Fruit fly (Drosophila melanogaster): ENCODE results near the gene CG7453.

CG7453 gene

DNA sequence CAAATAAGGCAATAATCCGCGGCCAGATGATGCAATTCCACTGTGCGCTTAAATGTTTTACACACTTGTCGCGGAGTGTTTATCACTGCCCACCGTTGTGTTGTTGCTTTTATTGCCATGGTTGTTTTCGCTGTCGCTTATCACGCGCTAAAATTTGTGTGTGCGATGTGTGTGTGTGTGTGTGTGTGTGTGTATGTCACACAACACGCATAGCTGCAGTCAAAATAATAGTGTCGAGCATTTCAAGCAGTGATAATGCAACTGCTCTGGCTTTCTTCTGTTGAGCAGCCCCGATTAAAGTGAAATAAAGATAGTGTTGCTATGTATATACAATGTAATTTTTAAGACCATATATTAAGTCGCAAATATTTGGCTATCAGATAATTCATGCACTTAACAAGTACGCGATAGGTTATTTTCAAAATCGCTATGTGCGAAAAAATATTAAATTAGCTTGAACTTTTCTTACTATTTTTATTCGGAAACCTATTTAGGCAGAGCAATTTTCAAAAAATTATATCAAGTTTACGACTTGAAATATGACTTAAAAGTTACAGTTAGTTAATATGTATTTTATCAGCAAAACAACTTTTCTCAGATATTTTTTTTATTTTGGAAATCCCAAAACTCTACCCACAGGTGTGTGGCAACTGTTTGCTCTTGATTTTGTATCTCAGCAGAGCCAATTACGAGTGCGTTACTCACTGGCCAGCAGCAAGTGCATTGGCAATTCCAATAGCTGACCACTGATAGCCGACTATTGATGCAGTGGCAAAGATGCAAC lies 13.6 kb upstream of the CG7453 start (continued):
- TF ChIP-seq CG3847 (GFP tag; IDR thresholded peaks at IDR 0.05) (no peak), BtbVII (GFP tag; optimal IDR thresholded peaks at IDR 0.05) (no peak), CG12391 (tag; optimal IDR thresholded peaks at IDR 0.05) (peak; percentile 2), Ets97D (GFP tag; optimal IDR thresholded peaks at IDR 0.05) (no peak), CG17829 (tag; optimal IDR thresholded peaks at IDR 0.05) (no peak), CG43689 (GFP tag; IDR thresholded peaks at IDR 0.05) (no peak), CG12659 (GFP tag; optimal IDR thresholded peaks at IDR 0.05) (peak; percentile 60), ken (GFP tag; IDR thresholded peaks at IDR 0.05) (no peak), insv (GFP tag; optimal IDR thresholded peaks at IDR 0.05) (no peak), Pdp1 (GFP tag; optimal IDR thresholded peaks at IDR 0.05) (peak in 1 of 2 experiments; percentile 48), Dll (GFP tag; IDR thresholded peaks at IDR 0.05; ENCODE audit: partially characterized antibody) (no peak), Bteb2 (GFP tag; optimal IDR thresholded peaks at IDR 0.05) (peak; percentile 14), CG16815 (GFP tag; optimal IDR thresholded peaks at IDR 0.05) (peak; percentile 0), CG13287 (GFP tag; IDR thresholded peaks at IDR 0.05; ENCODE audit: partially characterized antibody) (no peak), pita (GFP tag; optimal IDR thresholded peaks at IDR 0.05) (no peak), chm (GFP tag; IDR thresholded peaks at IDR 0.05) (no peak), CG6765 (GFP tag; optimal IDR thresholded peaks at IDR 0.05) (peak; percentile 12), CG8359 (GFP tag; optimal IDR thresholded peaks at IDR 0.05; ENCODE audit: borderline replicate concordance) (no peak), CG10979 (tag; optimal IDR thresholded peaks at IDR 0.05) (peak; percentile 4), wor (GFP tag; IDR thresholded peaks at IDR 0.05) (no peak), bigmax (GFP tag; optimal IDR thresholded peaks at IDR 0.05) (no peak), cad (GFP tag; optimal IDR thresholded peaks at IDR 0.05) (no peak), Elba2 (GFP tag; optimal IDR thresholded peaks at IDR 0.05) (no peak), CG33557 (GFP tag; optimal IDR thresholded peaks at IDR 0.05) (no peak), pzg (GFP tag; optimal IDR thresholded peaks at IDR 0.05) (no peak), CG10565 (GFP tag; optimal IDR thresholded peaks at IDR 0.05) (no peak), CG14667 (GFP tag; IDR thresholded peaks at IDR 0.05) (no peak), gsb-n (tag; optimal IDR thresholded peaks at IDR 0.05) (no peak), pfk (GFP tag; optimal IDR thresholded peaks at IDR 0.05) (no peak), CG3281 (GFP tag; optimal IDR thresholded peaks at IDR 0.05) (peak; percentile 62), usp (GFP tag; optimal IDR thresholded peaks at IDR 0.05) (no peak), eve (GFP tag; optimal IDR thresholded peaks at IDR 0.05) (peak in 1 of 2 experiments; percentile 46), CG10431 (GFP tag; optimal IDR thresholded peaks at IDR 0.05) (no peak), Mrtf (GFP tag; IDR thresholded peaks at IDR 0.05) (0 out of 3 replicates have a peak, but pooled peaks have one; percentile 3), Xbp1 (GFP tag; optimal IDR thresholded peaks at IDR 0.05) (peak; percentile 31), gt (GFP tag; IDR thresholded peaks at IDR 0.05) (no peak), Dip2 (GFP tag; IDR thresholded peaks at IDR 0.05) (no peak), CkIIα-i1 (GFP tag; IDR thresholded peaks at IDR 0.05) (no peak), tap (tag; optimal IDR thresholded peaks at IDR 0.05) (no peak), CG9215 (GFP tag; IDR thresholded peaks at IDR 0.05) (no peak; the same call in 1 of the 2 replicates), ham (GFP tag; IDR thresholded peaks at IDR 0.05) (no peak), run (tag; optimal IDR thresholded peaks at IDR 0.05) (no peak), vnd (GFP tag; IDR thresholded peaks at IDR 0.05; ENCODE audit: partially characterized antibody) (no peak), CG13424 (tag; optimal IDR thresholded peaks at IDR 0.05) (peak; percentile 51), CG11456 (GFP tag; IDR thresholded peaks at IDR 0.05) (0 out of 3 replicates have a peak, but pooled peaks have one; percentile 29), psq (GFP tag; optimal IDR thresholded peaks at IDR 0.05) (no peak), B-H1 (GFP tag; IDR thresholded peaks at IDR 0.05) (no peak), bowl (GFP tag; IDR thresholded peaks at IDR 0.05) (no peak), chif (GFP tag; optimal IDR thresholded peaks at IDR 0.05) (peak; percentile 13 to 26), gfzf (GFP tag; optimal IDR thresholded peaks at IDR 0.05) (no peak)
